Worm (Caenorhabditis elegans): ENCODE measurements around the gene C39E9.7.

C39E9.7 gene

DNA sequence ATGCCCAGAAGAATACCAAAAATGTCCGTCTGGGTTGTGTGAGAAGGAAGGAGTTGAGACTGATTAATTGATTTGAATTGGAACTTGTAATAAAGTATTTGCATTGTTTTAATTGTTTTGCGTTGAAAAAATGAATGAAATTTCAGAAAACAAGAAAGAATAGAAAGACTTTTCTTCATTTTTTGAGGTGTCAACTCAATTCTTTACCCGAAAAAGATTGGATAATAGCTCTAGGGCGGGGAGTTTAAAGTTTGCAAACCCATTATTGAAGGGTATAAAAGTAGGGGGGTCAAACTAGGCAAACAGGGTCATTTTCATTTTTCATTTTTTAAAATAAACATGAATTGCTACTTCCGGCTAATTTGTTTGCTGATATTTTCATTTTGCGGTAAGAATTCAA lies 28.4 kb downstream of the C39E9.7 start, which contains the start of gene scl-10:
scl-10 (plus strand) TSS at position 301 of the 400 bp plus-strand sequence.
- TF ChIP-seq ztf-11 (tag; optimal IDR thresholded peaks at IDR 0.05), result no peak
- no peak for TF ChIP-seq C34B4.2 (tag; optimal IDR thresholded peaks at IDR 0.05)
- TF ChIP-seq pqm-1 (tag; optimal IDR thresholded peaks at IDR 0.05), result no peak
- TF ChIP-seq irx-1 (tag; optimal IDR thresholded peaks at IDR 0.05), result no peak
- TF ChIP-seq nhr-71 (tag; optimal IDR thresholded peaks at IDR 0.05), result no peak
- no peak for TF ChIP-seq nhr-90 (tag; optimal IDR thresholded peaks at IDR 0.05; ENCODE audit: poor library complexity)
- TF ChIP-seq aly-2 (tag; optimal IDR thresholded peaks at IDR 0.05), result no peak
- no peak for TF ChIP-seq fkh-10 (GFP tag; optimal IDR thresholded peaks at IDR 0.05)

DNA sequence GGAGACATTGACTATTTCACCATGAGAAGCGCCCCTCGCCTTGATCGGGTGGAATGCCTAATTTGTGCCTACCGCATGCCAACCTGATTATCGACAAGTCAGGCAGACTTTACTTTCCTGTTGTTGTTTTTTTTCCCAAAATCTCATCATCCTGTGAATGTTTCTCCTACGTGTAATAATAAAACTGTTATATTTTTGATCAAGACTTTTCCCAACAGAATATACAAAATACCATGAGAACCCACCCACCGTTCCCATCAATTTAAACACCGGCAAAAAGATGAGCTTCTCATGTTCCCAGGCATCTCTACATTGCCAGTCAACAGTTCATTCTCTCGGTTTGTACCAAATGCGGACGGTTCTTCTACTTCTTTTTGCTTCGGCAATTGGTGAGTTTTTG lies 29.7 kb downstream of the C39E9.7 start, which contains the start of gene scl-9:
scl-9 (plus strand) TSS at position 301 of the 400 bp plus-strand sequence.
- TF ChIP-seq lir-3 (tag; optimal IDR thresholded peaks at IDR 0.05; ENCODE audit: poor library complexity), result no peak
- TF ChIP-seq mef-2 (tag; optimal IDR thresholded peaks at IDR 0.05), result no peak
- no peak for TF ChIP-seq fkh-10 (GFP tag; optimal IDR thresholded peaks at IDR 0.05)
- TF ChIP-seq ceh-63 (GFP tag; optimal IDR thresholded peaks at IDR 0.05), result no peak
- TF ChIP-seq ets-5 (GFP tag; IDR thresholded peaks at IDR 0.05), result no peak
- no peak for TF ChIP-seq ceh-8 (GFP tag; optimal IDR thresholded peaks at IDR 0.05)
- no peak for TF ChIP-seq jun-1 (tag; optimal IDR thresholded peaks at IDR 0.05)
- TF ChIP-seq pqm-1 (tag; optimal IDR thresholded peaks at IDR 0.05), result no peak
- no peak for TF ChIP-seq sox-4 (tag; optimal IDR thresholded peaks at IDR 0.05)
- no peak for TF ChIP-seq sptf-1 (tag; optimal IDR thresholded peaks at IDR 0.05)
- TF ChIP-seq fkh-8 (tag; optimal IDR thresholded peaks at IDR 0.05), result no peak
- TF ChIP-seq hlh-4 (tag; optimal IDR thresholded peaks at IDR 0.05), result no peak
- no peak for TF ChIP-seq hlh-17 (GFP tag; optimal IDR thresholded peaks at IDR 0.05; ENCODE audit: borderline replicate concordance)
- no peak for TF ChIP-seq nhr-77 (tag; optimal IDR thresholded peaks at IDR 0.05)
- no peak for TF ChIP-seq C04F5.9 (tag; optimal IDR thresholded peaks at IDR 0.05)
- TF ChIP-seq alr-1 (tag; optimal IDR thresholded peaks at IDR 0.05; ENCODE audit: borderline replicate concordance), result no peak
- TF ChIP-seq grh-1 (GFP tag; IDR thresholded peaks at IDR 0.05), result no peak

ce11 chrIV:13044980-13045379 lies 31.5 kb downstream of the C39E9.7 start:
- TF ChIP-seq nhr-71 (tag; optimal IDR thresholded peaks at IDR 0.05), result no peak
- TF ChIP-seq C34B4.2 (tag; optimal IDR thresholded peaks at IDR 0.05), result no peak
- TF ChIP-seq ama-1 (optimal IDR thresholded peaks at IDR 0.05), result no peak
- TF ChIP-seq unc-62 (GFP tag; optimal IDR thresholded peaks at IDR 0.05), result no peak
- TF ChIP-seq ceh-8 (GFP tag; optimal IDR thresholded peaks at IDR 0.05), result no peak
- no peak for TF ChIP-seq sox-4 (tag; optimal IDR thresholded peaks at IDR 0.05)
- no peak for TF ChIP-seq nhr-47 (tag; optimal IDR thresholded peaks at IDR 0.05)
- TF ChIP-seq mep-1 (tag; optimal IDR thresholded peaks at IDR 0.05), result no peak
- no peak for TF ChIP-seq unc-86 (tag; optimal IDR thresholded peaks at IDR 0.05)
- no peak for TF ChIP-seq snu-23 (GFP tag; optimal IDR thresholded peaks at IDR 0.05)
- TF ChIP-seq ztf-11 (tag; optimal IDR thresholded peaks at IDR 0.05), result no peak
- no peak for TF ChIP-seq nhr-77 (tag; optimal IDR thresholded peaks at IDR 0.05)
- TF ChIP-seq sup-37 (GFP tag; optimal IDR thresholded peaks at IDR 0.05), result no peak
- TF ChIP-seq lsy-2 (tag; optimal IDR thresholded peaks at IDR 0.05), result no peak
- TF ChIP-seq nhr-11 (tag; optimal IDR thresholded peaks at IDR 0.05), result no peak

ce11 chrIV:13042091-13042490 lies 34.4 kb downstream of the C39E9.7 start, which contains the start of gene amt-2:
TSS of gene amt-2 (plus strand) at chrIV:13042391.
- TF ChIP-seq vab-15 (tag; optimal IDR thresholded peaks at IDR 0.05), result no peak

ce11 chrIV:13041486-13041885 lies 35.0 kb downstream of the C39E9.7 start:
- TF ChIP-seq efl-3 (GFP tag; optimal IDR thresholded peaks at IDR 0.05) (no peak), efl-1 (optimal IDR thresholded peaks at IDR 0.05) (no peak), efl-1 (GFP tag; optimal IDR thresholded peaks at IDR 0.05 in 1 of 2) (peak in 1 of 2 experiments; percentile 77)
